Fruit fly (Drosophila melanogaster): Measurements from ENCODE around the gene Cp15.

Gene Cp15

DNA sequence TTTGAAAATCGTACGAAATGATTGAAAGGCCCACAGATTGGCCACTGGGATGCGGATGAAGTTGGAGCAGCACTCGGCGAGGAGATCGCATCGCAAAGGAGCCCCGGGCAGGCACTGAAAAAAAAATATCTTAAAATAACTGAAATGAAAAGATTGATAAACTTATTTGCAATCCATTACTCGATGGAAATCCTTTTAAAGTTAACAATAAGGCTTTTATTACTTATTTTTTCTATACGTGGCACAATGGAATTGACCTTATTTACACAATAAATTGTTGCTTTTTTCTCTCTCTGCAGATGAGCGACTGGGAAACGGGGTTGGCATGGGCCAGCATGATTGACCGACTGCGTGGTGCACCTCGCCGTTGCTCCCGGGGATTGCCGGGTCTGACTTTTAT is 23.0 kb downstream of the Cp15 start (continued):
- TF ChIP-seq cato (GFP tag; optimal IDR thresholded peaks at IDR 0.05; ENCODE audit: borderline replicate concordance), result peak; percentile 27
- peak; percentile 47 for TF ChIP-seq CG4707 (GFP tag; optimal IDR thresholded peaks at IDR 0.05)
- TF ChIP-seq CG14441 (GFP tag; IDR thresholded peaks at IDR 0.05), result 0 out of 2 replicates have a peak, but pooled peaks have one; percentile 14
- peak; percentile 49; the same call in 1 of the 2 replicates for TF ChIP-seq sens-2 (GFP tag; IDR thresholded peaks at IDR 0.05)
- TF ChIP-seq vfl (GFP tag; optimal IDR thresholded peaks at IDR 0.05), result no peak
- TF ChIP-seq prd (optimal IDR thresholded peaks at IDR 0.05), result no peak
- TF ChIP-seq prd (GFP tag; IDR thresholded peaks at IDR 0.05), result peak; percentile 48; the same call in 1 of the 3 replicates
- no peak for TF ChIP-seq amos (GFP tag; IDR thresholded peaks at IDR 0.05; ENCODE audit: partially characterized antibody)
- peak; percentile 12 for TF ChIP-seq NC2β (GFP tag; optimal IDR thresholded peaks at IDR 0.05)
- TF ChIP-seq CG9609 (GFP tag; optimal IDR thresholded peaks at IDR 0.05), result no peak
- peak; percentile 44 for TF ChIP-seq ssp (GFP tag; IDR thresholded peaks at IDR 0.05)
- TF ChIP-seq kni (GFP tag; optimal IDR thresholded peaks at IDR 0.05), result no peak
- TF ChIP-seq HLHmδ (GFP tag; optimal IDR thresholded peaks at IDR 0.05), result no peak
- peak; percentile 58 for TF ChIP-seq Sox100B (GFP tag; optimal IDR thresholded peaks at IDR 0.05)
- TF ChIP-seq D19A (tag; optimal IDR thresholded peaks at IDR 0.05), result peak; percentile 44
- TF ChIP-seq Ets65A (GFP tag), result peak; percentile 21
- no peak for TF ChIP-seq D (optimal IDR thresholded peaks at IDR 0.05)
- peak; percentile 47 for TF ChIP-seq D (GFP tag; optimal IDR thresholded peaks at IDR 0.05)
- TF ChIP-seq hb (GFP tag; IDR thresholded peaks at IDR 0.05; ENCODE audit: partially characterized antibody), result no peak
- peak; percentile 59 for TF ChIP-seq tgo (GFP tag; IDR thresholded peaks at IDR 0.05)
- TF ChIP-seq Neu2 (GFP tag; optimal IDR thresholded peaks at IDR 0.05; ENCODE audit: borderline replicate concordance), result no peak
- no peak for TF ChIP-seq exex (tag; optimal IDR thresholded peaks at IDR 0.05)
- TF ChIP-seq CG10267 (tag; optimal IDR thresholded peaks at IDR 0.05), result peak; percentile 41
- no peak for TF ChIP-seq zen (tag; optimal IDR thresholded peaks at IDR 0.05)
- peak; percentile 74; the same call in 2 of the 3 replicates for TF ChIP-seq otp (GFP tag; IDR thresholded peaks at IDR 0.05)
- TF ChIP-seq CkIIα-i1 (GFP tag; IDR thresholded peaks at IDR 0.05), result no peak
- no peak for TF ChIP-seq dan (GFP tag; IDR thresholded peaks at IDR 0.05)
- peak; percentile 44 for TF ChIP-seq ewg (GFP tag; optimal IDR thresholded peaks at IDR 0.05)
- no peak for TF ChIP-seq Lpt (GFP tag; optimal IDR thresholded peaks at IDR 0.05)
- TF ChIP-seq grau (tag; optimal IDR thresholded peaks at IDR 0.05), result peak; percentile 50
- peak; percentile 60 for TF ChIP-seq H2.0 (GFP tag; IDR thresholded peaks at IDR 0.05)
- TF ChIP-seq yki (optimal IDR thresholded peaks at IDR 0.05), result no peak
- TF ChIP-seq ab (GFP tag; optimal IDR thresholded peaks at IDR 0.05), result no peak
- TF ChIP-seq CG6791 (GFP tag; IDR thresholded peaks at IDR 0.05; ENCODE audit: partially characterized antibody), result no peak
- TF ChIP-seq bcd (GFP tag; optimal IDR thresholded peaks at IDR 0.05), result peak; percentile 26
- no peak for TF ChIP-seq Dll (GFP tag; IDR thresholded peaks at IDR 0.05; ENCODE audit: partially characterized antibody)
- TF ChIP-seq CG4820 (GFP tag; optimal IDR thresholded peaks at IDR 0.05), result peak; percentile 58
- peak; percentile 5 for TF ChIP-seq CG1602 (GFP tag; optimal IDR thresholded peaks at IDR 0.05)
- peak; percentile 26; the same call in 1 of the 2 replicates for TF ChIP-seq Awh (GFP tag; IDR thresholded peaks at IDR 0.05)
- no peak for TF ChIP-seq ftz-f1 (GFP tag; optimal IDR thresholded peaks at IDR 0.05)
- TF ChIP-seq CG7928 (GFP tag; optimal IDR thresholded peaks at IDR 0.05), result no peak
- TF ChIP-seq CG13624 (GFP tag; optimal IDR thresholded peaks at IDR 0.05), result peak; percentile 8
- peak; percentile 67 for TF ChIP-seq CG6689 (GFP tag; IDR thresholded peaks at IDR 0.05)
- peak; percentile 3 for TF ChIP-seq CG10462 (GFP tag; optimal IDR thresholded peaks at IDR 0.05)
- peak; percentile 64 for TF ChIP-seq CG10979 (tag; optimal IDR thresholded peaks at IDR 0.05)
- peak; percentile 62 for TF ChIP-seq row (GFP tag; IDR thresholded peaks at IDR 0.05)
- peak; percentile 24 for TF ChIP-seq CG5245 (GFP tag; optimal IDR thresholded peaks at IDR 0.05)
- peak; percentile 54 for TF ChIP-seq pnt (GFP tag; optimal IDR thresholded peaks at IDR 0.05)
- peak; percentile 34; the same call in 1 of the 3 replicates for TF ChIP-seq H15 (GFP tag; IDR thresholded peaks at IDR 0.05)
- TF ChIP-seq Bdp1 (GFP tag; optimal IDR thresholded peaks at IDR 0.05), result peak; percentile 6
- no peak for TF ChIP-seq CG3163 (GFP tag; optimal IDR thresholded peaks at IDR 0.05)
- TF ChIP-seq cg (GFP tag; optimal IDR thresholded peaks at IDR 0.05), result no peak

Data from whole organism, embryonic.